Worm (Caenorhabditis elegans): ENCODE results near the gene otpl-2.
"Not testable (repeated sequence)": the region's sequence is repeated elsewhere in the genome, so short reads cannot be mapped to it uniquely, and the experiment has no call there.

- TF ChIP-seq gei-17 (GFP tag; optimal IDR thresholded peaks at IDR 0.05); nhr-179 (tag; optimal IDR thresholded peaks at IDR 0.05); B0261.1 (tag; optimal IDR thresholded peaks at IDR 0.05); pbrm-1 (GFP tag; IDR thresholded peaks at IDR 0.05); dpff-1 (tag; optimal IDR thresholded peaks at IDR 0.05); let-607 (tag; optimal IDR thresholded peaks at IDR 0.05); F22D6.2 (tag; optimal IDR thresholded peaks at IDR 0.05); snpc-4 (GFP tag; optimal IDR thresholded peaks at IDR 0.05); snpc-4 (tag; optimal IDR thresholded peaks at IDR 0.05); ets-4 (GFP tag; optimal IDR thresholded peaks at IDR 0.05); lin-40 (tag; optimal IDR thresholded peaks at IDR 0.05); snpc-1.3 (tag; optimal IDR thresholded peaks at IDR 0.05; ENCODE audit: insufficient read depth): not testable (repeated sequence)
Measured at ce11 chrV:4067876-4068275, 5.7 kb upstream of the otpl-2 start.

All from whole organism, young adult.